Fruit fly (Drosophila melanogaster) Kc167 (cell line): ENCODE measurements around the gene DNAlig3.

ENCODE experiments used
- Sin3A ChIP-seq: fragments of >200 bp; optimal IDR thresholded peaks from 2 replicates; lab custom pipeline; 2018; ENCODE audit warnings: missing external identifiers
- h ChIP-seq: fragments of >200 bp; optimal IDR thresholded peaks from 3 replicates; lab custom pipeline; 2018; ENCODE audit warnings: missing external identifiers

dm6 chr3R:12384274-12384673 is 17.4 kb downstream of the DNAlig3 start:
- TF ChIP-seq h = no peak
- TF ChIP-seq Sin3A (lab: Kevin White, UChicago) = no peak
